Fruit fly (Drosophila melanogaster) whole organism, embryonic: ENCODE results near the gene trus.
A peak's percentile ranks its signal among the peaks of the same experiment; 100 is the strongest.

Source experiments
- Abd-B ChIP-seq: fragments of 200-800 bp; sonication (Bioruptor generic); optimal IDR thresholded peaks from 2 replicates; lab custom pipeline; 2018; ENCODE audit warnings: missing biosample characterization, mild to moderate bottlenecking, missing genetic modification characterization, moderate library complexity
- BEAF-32 ChIP-seq: fragments of 200-800 bp; sonication (Bioruptor generic); optimal IDR thresholded peaks from 3 replicates; lab custom pipeline; 2017; ENCODE audit warnings: missing biosample characterization, missing genetic modification characterization, mild to moderate bottlenecking, moderate library complexity, missing genetic modification reagents
- BtbVII ChIP-seq: fragments of 200-800 bp; sonication (Bioruptor generic); optimal IDR thresholded peaks from 3 replicates; lab custom pipeline; 2017; ENCODE audit warnings: missing biosample characterization, mild to moderate bottlenecking, missing genetic modification characterization
- CG10267 ChIP-seq: fragments of 200-800 bp; sonication (Bioruptor generic); optimal IDR thresholded peaks from 2 replicates; lab custom pipeline; 2018; ENCODE audit warnings: missing biosample characterization, mild to moderate bottlenecking, missing genetic modification characterization, moderate library complexity
- CG11504 ChIP-seq: fragments of 200-800 bp; sonication (Bioruptor generic); optimal IDR thresholded peaks from 3 replicates; lab custom pipeline; 2019; ENCODE audit warnings: missing biosample characterization, mild to moderate bottlenecking, missing genetic modification characterization, moderate library complexity
- CG15514 ChIP-seq: fragments of 200-800 bp; sonication (Bioruptor generic); optimal IDR thresholded peaks from 3 replicates; lab custom pipeline; 2017; ENCODE audit warnings: missing biosample characterization, missing genetic modification characterization, mild to moderate bottlenecking, moderate library complexity, missing genetic modification reagents
- CG1832 ChIP-seq: fragments of 200-800 bp; sonication (Bioruptor generic); optimal IDR thresholded peaks from 2 replicates; lab custom pipeline; 2017; ENCODE audit warnings: missing biosample characterization, mild to moderate bottlenecking, missing genetic modification characterization, inconsistent platforms
- CG2116 ChIP-seq: fragments of 200-800 bp; sonication (Bioruptor generic); optimal IDR thresholded peaks from 3 replicates; lab custom pipeline; 2018; ENCODE audit warnings: missing biosample characterization, mild to moderate bottlenecking, missing genetic modification characterization
- CG2120 ChIP-seq: fragments of 200-800 bp; sonication (Bioruptor generic); optimal IDR thresholded peaks from 3 replicates; lab custom pipeline; 2016; ENCODE audit warnings: missing biosample characterization, missing genetic modification characterization
- CG2129 ChIP-seq: fragments of 200-800 bp; sonication (Bioruptor generic); IDR thresholded peaks from 2 replicates; pipeline ENCODE4 v1.3.6; 2022; ENCODE audit warnings: missing biosample characterization, missing genetic modification characterization; ENCODE audit not compliant: partially characterized antibody
- CG30020 ChIP-seq: fragments of 200-800 bp; optimal IDR thresholded peaks from 2 replicates; lab custom pipeline; 2019; ENCODE audit warnings: missing biosample characterization, mild to moderate bottlenecking, missing genetic modification characterization, moderate library complexity
- CG3407 ChIP-seq: fragments of 200-800 bp; sonication (Bioruptor generic); optimal IDR thresholded peaks from 2 replicates; lab custom pipeline; 2018; ENCODE audit warnings: missing biosample characterization, mild to moderate bottlenecking, missing genetic modification characterization
- CG34224 ChIP-seq: fragments of 200-800 bp; sonication (Bioruptor generic); IDR thresholded peaks from 3 replicates; pipeline ENCODE4 v1.3.6; 2022; ENCODE audit warnings: missing biosample characterization, missing genetic modification characterization; ENCODE audit not compliant: partially characterized antibody
- CG34376 ChIP-seq: fragments of 200-800 bp; sonication (Bioruptor generic); optimal IDR thresholded peaks from 2 replicates; lab custom pipeline; 2018; ENCODE audit warnings: missing biosample characterization, mild to moderate bottlenecking, missing genetic modification characterization
- CG4328 ChIP-seq: fragments of 200-800 bp; sonication (Bioruptor generic); optimal IDR thresholded peaks from 3 replicates; lab custom pipeline; 2017; ENCODE audit warnings: missing biosample characterization, missing genetic modification reagents, missing genetic modification characterization
- CG4617 ChIP-seq: fragments of 200-800 bp; sonication (Bioruptor generic); optimal IDR thresholded peaks from 3 replicates; lab custom pipeline; 2016; ENCODE audit warnings: missing biosample characterization, missing genetic modification characterization, borderline replicate concordance
- CG7963 ChIP-seq: fragments of 200-800 bp; sonication (Bioruptor generic); IDR thresholded peaks from 3 replicates; pipeline ENCODE4 v1.3.6; 2022; ENCODE audit warnings: missing biosample characterization, missing genetic modification characterization; ENCODE audit not compliant: partially characterized antibody
- CG8478 ChIP-seq: fragments of >200 bp; optimal IDR thresholded peaks from 2 replicates; lab custom pipeline; 2018
- CG8765 ChIP-seq: fragments of 200-800 bp; sonication (Bioruptor generic); IDR thresholded peaks from 2 replicates; pipeline ENCODE4 v1.3.6; 2022; ENCODE audit warnings: missing biosample characterization, missing genetic modification characterization
- CTCF ChIP-seq: fragments of 200-800 bp; sonication (Bioruptor generic); optimal IDR thresholded peaks from 2 replicates; lab custom pipeline; 2017; ENCODE audit warnings: missing biosample characterization, mild to moderate bottlenecking, missing genetic modification characterization, moderate library complexity
- D19B ChIP-seq: fragments of 200-800 bp; sonication (Bioruptor generic); optimal IDR thresholded peaks from 2 replicates; lab custom pipeline; 2017; ENCODE audit warnings: missing biosample characterization, mild to moderate bottlenecking, missing genetic modification characterization
- Dp ChIP-seq: fragments of 200-800 bp; sonication (Bioruptor generic); optimal IDR thresholded peaks from 2 replicates; lab custom pipeline; 2018; ENCODE audit warnings: missing biosample characterization, mild to moderate bottlenecking, missing genetic modification characterization, moderate library complexity
- HLH54F ChIP-seq: fragments of 200-800 bp; sonication (Bioruptor generic); optimal IDR thresholded peaks from 3 replicates; lab custom pipeline; 2016; ENCODE audit warnings: missing biosample characterization, missing genetic modification characterization
- Hr78 ChIP-seq, 2 experiments: fragments of 200-800 bp in 1 of 2; fragments of >200 bp in 1 of 2; sonication (Bioruptor generic) in 1 of 2; optimal IDR thresholded peaks; 2 replicates each; lab custom pipeline; 2017 to 2019; ENCODE audit warnings: missing biosample characterization in 2 of 2, missing genetic modification characterization in 2 of 2, mild to moderate bottlenecking in 1 of 2, moderate library complexity in 1 of 2
- MBD-R2 ChIP-seq: fragments of 200-800 bp; sonication (Bioruptor generic); IDR thresholded peaks from 2 replicates; pipeline ENCODE4 v1.3.6; 2022; ENCODE audit warnings: missing biosample characterization, missing genetic modification characterization
- MESR4 ChIP-seq: fragments of 200-800 bp; sonication (Bioruptor generic); optimal IDR thresholded peaks from 2 replicates; lab custom pipeline; 2018; ENCODE audit warnings: missing biosample characterization, mild to moderate bottlenecking, missing genetic modification characterization, moderate library complexity
- Opbp ChIP-seq: fragments of 200-800 bp; sonication (Bioruptor generic); IDR thresholded peaks from 3 replicates; pipeline ENCODE4 v1.3.6; 2022; ENCODE audit warnings: missing biosample characterization, missing genetic modification characterization; ENCODE audit not compliant: partially characterized antibody
- Sry-δ ChIP-seq: fragments of 200-800 bp; sonication (Bioruptor generic); optimal IDR thresholded peaks from 2 replicates; lab custom pipeline; 2016; ENCODE audit warnings: missing biosample characterization, missing genetic modification characterization
- Xbp1 ChIP-seq: fragments of 200-800 bp; sonication (Bioruptor generic); optimal IDR thresholded peaks from 3 replicates; lab custom pipeline; 2016; ENCODE audit warnings: missing biosample characterization, mild to moderate bottlenecking, missing genetic modification characterization
- amos ChIP-seq: fragments of 200-800 bp; sonication (Bioruptor generic); IDR thresholded peaks from 2 replicates; pipeline ENCODE4 v1.3.6; 2022; ENCODE audit warnings: missing biosample characterization, missing genetic modification characterization; ENCODE audit not compliant: partially characterized antibody
- crc ChIP-seq: fragments of 200-800 bp; sonication (Bioruptor generic); optimal IDR thresholded peaks from 2 replicates; lab custom pipeline; 2016; ENCODE audit warnings: missing biosample characterization, missing genetic modification characterization
- exex ChIP-seq: fragments of 200-800 bp; sonication (Bioruptor generic); optimal IDR thresholded peaks from 4 replicates; lab custom pipeline; 2018; ENCODE audit warnings: missing biosample characterization, mild to moderate bottlenecking, missing genetic modification characterization, moderate library complexity
- gro ChIP-seq: fragments of 200-800 bp; sonication (Bioruptor generic); optimal IDR thresholded peaks from 2 replicates; lab custom pipeline; 2016; ENCODE audit warnings: missing biosample characterization, missing genetic modification characterization
- hb ChIP-seq: fragments of 200-800 bp; sonication (Bioruptor generic); IDR thresholded peaks from 3 replicates; pipeline ENCODE4 v1.3.6; 2022; ENCODE audit warnings: missing biosample characterization, missing genetic modification characterization; ENCODE audit not compliant: partially characterized antibody
- kah ChIP-seq: fragments of 200-800 bp; sonication (Bioruptor generic); optimal IDR thresholded peaks from 2 replicates; lab custom pipeline; 2018; ENCODE audit warnings: missing biosample characterization, mild to moderate bottlenecking, missing genetic modification characterization
- mld ChIP-seq: fragments of 200-800 bp; sonication (Bioruptor generic); IDR thresholded peaks from 3 replicates; pipeline ENCODE4 v1.3.6; 2022; ENCODE audit warnings: missing biosample characterization, missing genetic modification characterization; ENCODE audit not compliant: partially characterized antibody
- nerfin-1 ChIP-seq: fragments of 200-800 bp; sonication (Bioruptor generic); optimal IDR thresholded peaks from 3 replicates; lab custom pipeline; 2019; ENCODE audit warnings: missing biosample characterization, mild to moderate bottlenecking, missing genetic modification characterization, moderate library complexity
- nmo ChIP-seq: fragments of 200-800 bp; sonication (Bioruptor generic); optimal IDR thresholded peaks from 2 replicates; lab custom pipeline; 2018; ENCODE audit warnings: missing biosample characterization, mild to moderate bottlenecking, missing genetic modification characterization, moderate library complexity
- phol ChIP-seq: fragments of 200-800 bp; sonication (Bioruptor generic); optimal IDR thresholded peaks from 3 replicates; lab custom pipeline; 2018; ENCODE audit warnings: missing biosample characterization, mild to moderate bottlenecking, missing genetic modification characterization, moderate library complexity
- pzg ChIP-seq: fragments of 200-800 bp; sonication (Bioruptor generic); optimal IDR thresholded peaks from 3 replicates; lab custom pipeline; 2018; ENCODE audit warnings: missing biosample characterization, mild to moderate bottlenecking, missing genetic modification characterization, moderate library complexity
- repo ChIP-seq: fragments of 200-800 bp; sonication (Bioruptor generic); optimal IDR thresholded peaks from 2 replicates; lab custom pipeline; 2016; ENCODE audit warnings: missing biosample characterization, missing genetic modification characterization
- row ChIP-seq: fragments of 200-800 bp; sonication (Bioruptor generic); IDR thresholded peaks from 3 replicates; pipeline ENCODE4 v1.3.6; 2022; ENCODE audit warnings: missing biosample characterization, missing genetic modification characterization
- sd ChIP-seq: fragments of 200-800 bp; sonication (Bioruptor generic); optimal IDR thresholded peaks from 3 replicates; lab custom pipeline; 2018; ENCODE audit warnings: missing biosample characterization, mild to moderate bottlenecking, missing genetic modification characterization, moderate library complexity
- sens ChIP-seq: fragments of 200-800 bp; sonication (Bioruptor generic); peaks from one replicate; lab custom pipeline; 2016; ENCODE audit warnings: missing biosample characterization, missing genetic modification characterization
- seq ChIP-seq: fragments of 200-800 bp; sonication (Bioruptor generic); IDR thresholded peaks from 2 replicates; pipeline ENCODE4 v1.3.6; 2022; ENCODE audit warnings: missing biosample characterization, missing genetic modification characterization
- trem ChIP-seq: fragments of 200-800 bp; optimal IDR thresholded peaks from 3 replicates; lab custom pipeline; 2019; ENCODE audit warnings: missing biosample characterization, mild to moderate bottlenecking, missing genetic modification characterization, moderate library complexity
- vnd ChIP-seq: fragments of 200-800 bp; sonication (Bioruptor generic); IDR thresholded peaks from 3 replicates; pipeline ENCODE4 v1.3.6; 2022; ENCODE audit warnings: missing biosample characterization, missing genetic modification characterization; ENCODE audit not compliant: partially characterized antibody
- wor ChIP-seq: fragments of 200-800 bp; sonication (Bioruptor generic); IDR thresholded peaks from 2 replicates; pipeline ENCODE4 v1.3.6; 2022; ENCODE audit warnings: missing biosample characterization, missing genetic modification characterization

The trus gene

DNA sequence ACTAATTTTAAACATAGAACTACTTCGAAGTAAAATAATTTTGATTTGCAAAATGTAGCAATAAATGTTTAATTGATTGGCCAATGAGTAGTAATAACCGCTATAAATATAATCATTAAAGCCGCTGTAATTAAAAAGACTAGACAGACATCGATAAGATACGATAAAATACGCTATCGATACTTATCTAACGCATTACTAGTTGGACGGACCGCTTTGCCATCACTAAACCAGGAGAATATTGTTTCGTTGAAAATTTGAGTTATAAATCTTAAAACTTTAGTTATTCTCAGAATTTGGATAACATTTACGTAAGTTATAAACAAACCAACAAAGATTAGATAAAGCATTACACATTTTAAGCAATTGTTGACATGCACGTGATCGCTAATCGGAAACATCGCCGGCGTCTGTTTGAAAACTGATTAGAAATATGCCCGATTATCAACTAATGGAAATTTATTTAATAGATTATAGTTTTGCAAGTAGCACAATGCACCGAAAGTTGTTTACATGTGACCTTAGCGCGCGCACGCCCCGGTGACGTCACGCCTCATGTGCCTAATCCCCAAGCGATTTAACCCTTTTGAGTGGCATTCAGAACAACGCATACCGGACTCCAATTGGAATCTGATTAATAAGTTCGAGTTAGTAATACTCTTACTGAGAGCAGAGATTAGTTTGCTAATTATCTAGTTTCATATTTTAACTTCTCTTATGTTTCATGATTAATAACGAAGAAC, 16.8 kb upstream of the trus start, which contains the start of gene Desat1 (continued):
- no peak for TF ChIP-seq Xbp1
- peak; percentile 40 for TF ChIP-seq MESR4
- no peak for TF ChIP-seq CG8478
- TF ChIP-seq CG10267 (tag; lab: Kevin White, UChicago), result peak; percentile 50
- no peak for TF ChIP-seq crc (GFP tag; lab: Kevin White, UChicago)
- peak; percentile 41 for TF ChIP-seq CG15514 (GFP tag; lab: Kevin White, UChicago)
- TF ChIP-seq MBD-R2 (GFP tag; lab: Robert Waterston, UW), result peak; percentile 54
- TF ChIP-seq kah, result no peak
- TF ChIP-seq exex (tag; lab: Kevin White, UChicago), result peak; percentile 82
- TF ChIP-seq CG30020 (tag; lab: Kevin White, UChicago), result peak; percentile 32
- peak; percentile 58 for TF ChIP-seq Dp
- TF ChIP-seq repo (GFP tag; lab: Kevin White, UChicago), result no peak
- peak; percentile 19 for TF ChIP-seq nerfin-1 (tag; lab: Kevin White, UChicago)
- peak; percentile 79 for TF ChIP-seq trem (tag; lab: Kevin White, UChicago)
- TF ChIP-seq phol (tag; lab: Kevin White, UChicago), result peak; percentile 9
- no peak for TF ChIP-seq CG11504 (tag; lab: Kevin White, UChicago)
- peak; percentile 93; the same call in 1 of the 2 replicates for TF ChIP-seq amos
- peak; percentile 60 for TF ChIP-seq row (GFP tag; lab: Robert Waterston, UW)
- TF ChIP-seq CG8765 (GFP tag; lab: Robert Waterston, UW), result no peak
- peak; percentile 93 for TF ChIP-seq Sry-δ (GFP tag; lab: Kevin White, UChicago)
- TF ChIP-seq hb, result peak; percentile 79
- peak; percentile 41 for TF ChIP-seq Abd-B
- peak; percentile 14 for TF ChIP-seq CTCF
- TF ChIP-seq BEAF-32 (GFP tag; lab: Kevin White, UChicago), result peak; percentile 88
- no peak for TF ChIP-seq CG3407 (GFP tag; lab: Kevin White, UChicago)
- peak; percentile 49 for TF ChIP-seq CG4617
- TF ChIP-seq nmo (GFP tag; lab: Kevin White, UChicago), result peak; percentile 22
- TF ChIP-seq D19B (GFP tag; lab: Kevin White, UChicago), result no peak
- no peak for TF ChIP-seq wor (GFP tag; lab: Robert Waterston, UW)
- TF ChIP-seq CG4328, result no peak
- TF ChIP-seq sd, result peak; percentile 29
- TF ChIP-seq Hr78 (GFP tag; optimal IDR thresholded peaks at IDR 0.05; lab: Kevin White, UChicago), result peak in 1 of 2 experiments; percentile 41
- peak; percentile 69 for TF ChIP-seq sens
- TF ChIP-seq seq (GFP tag; lab: Robert Waterston, UW), result no peak
- TF ChIP-seq CG2116 (GFP tag; lab: Kevin White, UChicago), result peak; percentile 87
- no peak for TF ChIP-seq HLH54F (GFP tag; lab: Kevin White, UChicago)
- TF ChIP-seq CG34224 (GFP tag; lab: Robert Waterston, UW), result peak; percentile 94
- TF ChIP-seq vnd (GFP tag; lab: Robert Waterston, UW), result peak; percentile 90
- TF ChIP-seq CG1832, result no peak
- TF ChIP-seq gro (GFP tag; lab: Kevin White, UChicago), result peak; percentile 6
- TF ChIP-seq pzg (GFP tag; lab: Kevin White, UChicago), result peak; percentile 63
- peak; percentile 72 for TF ChIP-seq CG2129
- TF ChIP-seq CG34376 (GFP tag; lab: Kevin White, UChicago), result peak; percentile 74
- peak; percentile 93 for TF ChIP-seq Opbp
- TF ChIP-seq BtbVII (GFP tag; lab: Kevin White, UChicago), result peak; percentile 46
- peak; percentile 72 for TF ChIP-seq mld
- TF ChIP-seq CG7963 (GFP tag; lab: Robert Waterston, UW), result peak; percentile 88
- TF ChIP-seq CG2120 (GFP tag; lab: Kevin White, UChicago), result peak; percentile 51
